Worm (Caenorhabditis elegans): ENCODE results near the gene col-184.

Gene col-184

DNA sequence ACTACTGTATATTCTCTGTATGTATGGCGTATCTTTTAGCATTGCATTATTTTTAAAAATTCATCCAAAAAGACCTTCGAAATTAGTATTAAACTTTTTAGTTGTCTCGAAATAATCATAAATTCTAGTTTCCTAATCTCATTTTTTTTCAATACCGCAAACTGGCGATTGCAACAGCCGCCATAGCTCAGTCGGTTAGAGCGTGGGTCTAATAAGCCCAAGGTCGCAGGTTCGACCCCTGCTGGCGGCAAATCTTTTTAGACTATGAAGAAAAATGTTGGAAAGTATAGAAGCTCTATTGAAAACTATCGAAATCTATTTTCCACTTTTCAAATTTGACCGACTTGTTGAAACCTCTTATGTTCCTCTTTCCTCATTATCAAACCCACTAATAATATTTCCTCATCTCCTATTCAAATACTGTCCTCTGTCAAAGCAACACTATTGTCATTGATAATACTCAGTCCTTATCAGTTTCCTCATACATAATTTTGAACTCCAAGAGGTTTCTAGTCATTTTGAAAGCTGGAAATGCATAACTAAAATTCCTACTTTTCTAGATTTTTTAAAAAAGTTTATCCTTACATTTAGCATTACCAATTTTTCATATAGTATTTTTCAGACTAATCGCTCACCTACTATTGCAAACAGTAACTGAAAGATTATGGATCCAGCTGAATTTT is 33.3 kb upstream of the col-184 start, which contains the start of gene jmjd-3.3:
jmjd-3.3 (plus strand) TSS at position 633 of the 683 bp plus-strand sequence.
- TF ChIP-seq die-1 (tag; optimal IDR thresholded peaks at IDR 0.05) (peak; percentile 20), F57C9.4 (tag; optimal IDR thresholded peaks at IDR 0.05) (no peak), snpc-1.3 (tag; optimal IDR thresholded peaks at IDR 0.05; ENCODE audit: insufficient read depth) (peak; percentile 22), rpc-1 (optimal IDR thresholded peaks at IDR 0.05) (peak; percentile 59), rpc-1 (tag; optimal IDR thresholded peaks at IDR 0.05) (peak; percentile 82), pha-4 (tag; optimal IDR thresholded peaks at IDR 0.05) (no peak), B0261.1 (tag; optimal IDR thresholded peaks at IDR 0.05) (peak; percentile 61), tbp1 (GFP tag; optimal IDR thresholded peaks at IDR 0.05) (peak; percentile 81), lin-35 (GFP tag; optimal IDR thresholded peaks at IDR 0.05) (no peak), ama-1 (optimal IDR thresholded peaks at IDR 0.05) (no peak), ama-1 (GFP tag; optimal IDR thresholded peaks at IDR 0.05) (peak in 1 of 2 experiments; percentile 26), D2030.7 (GFP tag; IDR thresholded peaks at IDR 0.05) (peak; percentile 58; the same call in 1 of the 2 replicates), snpc-4 (GFP tag; optimal IDR thresholded peaks at IDR 0.05) (no peak), snpc-4 (tag; optimal IDR thresholded peaks at IDR 0.05) (peak in 1 of 4 experiments; percentile 47), egl-18 (GFP tag; IDR thresholded peaks at IDR 0.05) (no peak), lin-26 (GFP tag; IDR thresholded peaks at IDR 0.05) (peak; percentile 44; the same call in 1 of the 2 replicates), snpc-3.4 (tag; optimal IDR thresholded peaks at IDR 0.05) (peak; percentile 35), F10E7.11 (tag; optimal IDR thresholded peaks at IDR 0.05) (no peak), him-1 (tag; optimal IDR thresholded peaks at IDR 0.05) (peak; percentile 2)

DNA sequence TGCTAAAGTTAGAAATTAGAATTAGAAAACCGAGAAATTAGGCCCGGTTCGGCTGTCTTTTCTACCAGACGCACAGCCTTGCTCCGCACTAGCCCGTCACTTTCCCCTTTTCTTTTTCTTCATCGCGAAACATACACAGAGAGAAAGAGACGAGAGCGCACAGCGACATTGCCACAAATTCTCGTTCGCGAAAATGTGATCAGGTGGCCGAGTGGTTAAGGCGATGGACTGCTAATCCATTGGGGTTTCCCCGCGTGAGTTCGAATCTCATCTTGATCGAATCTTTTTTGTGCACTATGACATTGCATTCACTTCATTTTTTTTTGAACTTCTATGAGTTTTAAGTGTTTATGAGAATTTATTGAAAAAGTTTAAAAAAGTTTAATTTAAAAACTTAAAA is 26.8 kb upstream of the col-184 start:
- peak; percentile 60 for TF ChIP-seq K11D2.4 (GFP tag; IDR thresholded peaks at IDR 0.05)
- TF ChIP-seq let-526 (GFP tag; IDR thresholded peaks at IDR 0.05) = no peak
- peak; percentile 60 for TF ChIP-seq F23B12.7 (tag; optimal IDR thresholded peaks at IDR 0.05; ENCODE audit: insufficient read depth)
- no peak for TF ChIP-seq atf-7 (tag; optimal IDR thresholded peaks at IDR 0.05)
- TF ChIP-seq F39B2.1 (GFP tag; IDR thresholded peaks at IDR 0.05) = no peak
- TF ChIP-seq madf-8 (GFP tag; conservative IDR thresholded peaks at IDR 0.05) = no peak
- peak; percentile 31 for TF ChIP-seq lsy-27 (tag; optimal IDR thresholded peaks at IDR 0.05; ENCODE audit: borderline replicate concordance, insufficient read depth)
- TF ChIP-seq lsl-1 (GFP tag; optimal IDR thresholded peaks at IDR 0.05) = no peak
- TF ChIP-seq mes-4 (tag; optimal IDR thresholded peaks at IDR 0.05) = no peak
- TF ChIP-seq rec-8 (tag; optimal IDR thresholded peaks at IDR 0.05) = no peak
- TF ChIP-seq ceh-91 (GFP tag; IDR thresholded peaks at IDR 0.05) = no peak
- peak; percentile 62 for TF ChIP-seq rpc-1 (optimal IDR thresholded peaks at IDR 0.05)
- peak; percentile 79 for TF ChIP-seq rpc-1 (tag; optimal IDR thresholded peaks at IDR 0.05)
- no peak for TF ChIP-seq unc-62 (GFP tag; optimal IDR thresholded peaks at IDR 0.05)
- TF ChIP-seq sdz-38 (tag; optimal IDR thresholded peaks at IDR 0.05) = no peak
- no peak for TF ChIP-seq akir-1 (GFP tag; optimal IDR thresholded peaks at IDR 0.05)
- no peak for TF ChIP-seq F22D6.2 (tag; optimal IDR thresholded peaks at IDR 0.05)
- TF ChIP-seq ztf-26 (tag; optimal IDR thresholded peaks at IDR 0.05) = no peak
- TF ChIP-seq ztf-18 (tag; optimal IDR thresholded peaks at IDR 0.05) = peak; percentile 14
- TF ChIP-seq ceh-100 (GFP tag; IDR thresholded peaks at IDR 0.05) = peak; percentile 49; the same call in 1 of the 2 replicates
- TF ChIP-seq tlf-1 (GFP tag; optimal IDR thresholded peaks at IDR 0.05) = no peak
- no peak for TF ChIP-seq F33H1.4 (GFP tag; IDR thresholded peaks at IDR 0.05)
- no peak for TF ChIP-seq chd-7 (tag; optimal IDR thresholded peaks at IDR 0.05)
- no peak for TF ChIP-seq ztf-22 (GFP tag; optimal IDR thresholded peaks at IDR 0.05)
- TF ChIP-seq madf-10 (tag; optimal IDR thresholded peaks at IDR 0.05) = peak; percentile 43
- TF ChIP-seq dpff-1 (tag; optimal IDR thresholded peaks at IDR 0.05) = no peak
- TF ChIP-seq hlh-26 (GFP tag; conservative IDR thresholded peaks at IDR 0.05) = no peak
- no peak for TF ChIP-seq F57C9.4 (tag; optimal IDR thresholded peaks at IDR 0.05)
- TF ChIP-seq athp-1 (tag; optimal IDR thresholded peaks at IDR 0.05) = no peak
- TF ChIP-seq ccch-3 (GFP tag; optimal IDR thresholded peaks at IDR 0.05) = no peak
- TF ChIP-seq ceh-40 (GFP tag; IDR thresholded peaks at IDR 0.05) = no peak
